Fruit fly (Drosophila melanogaster): ENCODE results near the gene Sod1.

Gene Sod1

DNA sequence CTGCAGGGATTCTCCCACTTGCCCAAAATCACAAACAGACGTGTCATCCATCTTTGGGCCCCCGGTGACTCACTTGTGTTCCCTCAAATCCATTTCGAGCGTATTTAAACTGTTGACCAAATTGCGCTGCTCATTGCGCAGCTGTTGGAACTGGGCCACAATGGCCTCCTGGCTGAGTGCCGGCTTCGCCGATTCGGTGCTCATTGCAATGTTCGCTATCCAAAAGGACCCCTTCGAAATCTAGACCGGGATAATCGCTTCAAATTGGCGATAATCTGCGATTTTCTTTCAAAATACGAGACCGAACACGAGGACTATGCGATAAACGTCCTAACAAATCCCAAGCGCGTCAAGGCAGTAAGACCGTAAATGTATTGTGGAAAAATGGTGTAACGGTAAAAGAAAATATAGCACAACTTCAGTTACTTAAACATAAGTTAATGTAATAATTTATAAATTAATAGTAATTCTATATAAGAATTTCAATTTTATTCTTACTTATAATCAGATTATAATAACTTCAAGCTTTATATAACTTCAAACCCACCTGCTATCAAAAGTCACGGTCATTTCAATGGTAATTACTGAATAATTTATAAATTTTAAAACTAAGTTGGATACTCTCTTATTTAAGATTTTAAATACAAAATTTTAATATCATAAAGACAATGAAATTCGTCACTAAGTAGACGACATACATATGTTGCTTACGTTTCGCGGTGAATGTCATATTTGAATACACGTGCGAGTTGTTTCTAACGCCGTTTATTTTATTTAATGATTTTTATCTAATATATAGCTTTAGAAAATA lies 39.3 kb downstream of the Sod1 start, which contains the start of the genes Pfdn2 and Noc1:
Gene Pfdn2 (minus strand): TSS at position 346 of the 811 bp plus-strand sequence.
Gene Noc1 (plus strand): TSS at position 727 of the 811 bp plus-strand sequence.
- no peak for TF ChIP-seq Ravus (GFP tag; IDR thresholded peaks at IDR 0.05)
- no peak for TF ChIP-seq Elba2 (GFP tag; optimal IDR thresholded peaks at IDR 0.05)
- no peak for TF ChIP-seq CG15011 (GFP tag; optimal IDR thresholded peaks at IDR 0.05)
- peak; percentile 36 for TF ChIP-seq D19B (GFP tag; optimal IDR thresholded peaks at IDR 0.05)
- peak; percentile 60 for TF ChIP-seq CG10267 (tag; optimal IDR thresholded peaks at IDR 0.05)
- TF ChIP-seq Nf-YA (GFP tag; IDR thresholded peaks at IDR 0.05), result no peak
- no peak for TF ChIP-seq Dad (GFP tag; optimal IDR thresholded peaks at IDR 0.05)
- peak; percentile 54 for TF ChIP-seq Max (GFP tag; optimal IDR thresholded peaks at IDR 0.05)
- 0 out of 3 replicates have a peak, but pooled peaks have one; percentile 27 for TF ChIP-seq jigr1 (GFP tag; IDR thresholded peaks at IDR 0.05)
- no peak for TF ChIP-seq bbx (GFP tag; IDR thresholded peaks at IDR 0.05; ENCODE audit: partially characterized antibody)
- TF ChIP-seq CG1602 (GFP tag; optimal IDR thresholded peaks at IDR 0.05), result peak; percentile 55
- no peak for TF ChIP-seq Fer2 (tag; optimal IDR thresholded peaks at IDR 0.05)
- TF ChIP-seq chif (GFP tag; optimal IDR thresholded peaks at IDR 0.05), result no peak
- TF ChIP-seq CG32772 (GFP tag; IDR thresholded peaks at IDR 0.05), result peak; percentile 55
- peak; percentile 56 for TF ChIP-seq CG12942 (GFP tag; optimal IDR thresholded peaks at IDR 0.05)
- TF ChIP-seq lab (GFP tag; optimal IDR thresholded peaks at IDR 0.05), result no peak
- TF ChIP-seq chinmo (GFP tag; IDR thresholded peaks at IDR 0.05; ENCODE audit: partially characterized antibody), result no peak
- TF ChIP-seq CG17802 (tag; optimal IDR thresholded peaks at IDR 0.05), result no peak
- no peak for TF ChIP-seq crol (GFP tag; IDR thresholded peaks at IDR 0.05)
- TF ChIP-seq CG7928 (GFP tag; optimal IDR thresholded peaks at IDR 0.05), result no peak
- TF ChIP-seq Fer3 (tag; optimal IDR thresholded peaks at IDR 0.05), result peak; percentile 20
- peak; percentile 31 for TF ChIP-seq CG10462 (GFP tag; optimal IDR thresholded peaks at IDR 0.05)
- TF ChIP-seq CG7987 (GFP tag; optimal IDR thresholded peaks at IDR 0.05), result no peak
- no peak for TF ChIP-seq zen2 (GFP tag; IDR thresholded peaks at IDR 0.05; ENCODE audit: partially characterized antibody)
- TF ChIP-seq YL-1 (GFP tag; optimal IDR thresholded peaks at IDR 0.05), result peak; percentile 33
- peak; percentile 41 for TF ChIP-seq Oli (tag; optimal IDR thresholded peaks at IDR 0.05)
- peak; percentile 70 for TF ChIP-seq Ssrp (tag; optimal IDR thresholded peaks at IDR 0.05)
- TF ChIP-seq repo (GFP tag; optimal IDR thresholded peaks at IDR 0.05), result no peak
- no peak for TF ChIP-seq ap (GFP tag; IDR thresholded peaks at IDR 0.05)
- no peak for TF ChIP-seq schlank (tag; optimal IDR thresholded peaks at IDR 0.05)
- TF ChIP-seq fru (optimal IDR thresholded peaks at IDR 0.05), result no peak
- TF ChIP-seq pnt (GFP tag; optimal IDR thresholded peaks at IDR 0.05), result no peak
- TF ChIP-seq Hr78 (GFP tag; optimal IDR thresholded peaks at IDR 0.05), result no peak
- peak; percentile 42 for TF ChIP-seq Chrac-16 (GFP tag; optimal IDR thresholded peaks at IDR 0.05)
- TF ChIP-seq stwl (tag; optimal IDR thresholded peaks at IDR 0.05), result no peak
- peak; percentile 52; the same call in 2 of the 3 replicates for TF ChIP-seq zfh1 (GFP tag; IDR thresholded peaks at IDR 0.05)
- no peak for TF ChIP-seq da (GFP tag; optimal IDR thresholded peaks at IDR 0.05)
- peak; percentile 49 for TF ChIP-seq lmd (GFP tag; IDR thresholded peaks at IDR 0.05)
- no peak for TF ChIP-seq tll (GFP tag; optimal IDR thresholded peaks at IDR 0.05)
- no peak for TF ChIP-seq nerfin-2 (GFP tag; IDR thresholded peaks at IDR 0.05; ENCODE audit: partially characterized antibody)
- TF ChIP-seq CG12071 (GFP tag; optimal IDR thresholded peaks at IDR 0.05), result no peak
- no peak for TF ChIP-seq Mrtf (GFP tag; IDR thresholded peaks at IDR 0.05)
- no peak for TF ChIP-seq her (GFP tag; optimal IDR thresholded peaks at IDR 0.05)
- TF ChIP-seq eyg (GFP tag; optimal IDR thresholded peaks at IDR 0.05), result no peak
- TF ChIP-seq CG3065 (GFP tag; optimal IDR thresholded peaks at IDR 0.05), result no peak
- no peak for TF ChIP-seq dan (GFP tag; IDR thresholded peaks at IDR 0.05)
- peak; percentile 15 for TF ChIP-seq pum (GFP tag; optimal IDR thresholded peaks at IDR 0.05)
- TF ChIP-seq fd64A (GFP tag; optimal IDR thresholded peaks at IDR 0.05), result no peak
- no peak for TF ChIP-seq Dip3 (GFP tag; optimal IDR thresholded peaks at IDR 0.05)

All from whole organism, embryonic.